Worm (Caenorhabditis elegans) whole organism, midembryonic: ENCODE measurements around the gene xbx-4.

Experiments
- T22C8.4 ChIP-seq: fragments of 200-800 bp; sonication (Bioruptor generic); IDR thresholded peaks from 2 replicates; pipeline ENCODE4 v1.3.6; 2022; ENCODE audit warnings: missing genetic modification characterization, missing compliant biosample characterization
- cog-1 ChIP-seq: sonication (generic microtip); optimal IDR thresholded peaks from 2 replicates; lab custom pipeline; 2016; ENCODE audit warnings: missing genetic modification characterization, missing compliant biosample characterization
- flt-1 ChIP-seq: fragments of 200-800 bp; sonication (Bioruptor generic); IDR thresholded peaks from 2 replicates; pipeline ENCODE4 v1.3.6; 2022; ENCODE audit warnings: missing genetic modification characterization, missing compliant biosample characterization
- klf-2 ChIP-seq: fragments of 200-800 bp; sonication (Bioruptor generic); conservative IDR thresholded peaks from 2 replicates; pipeline ENCODE4 v1.3.6; 2022; ENCODE audit warnings: missing genetic modification reagents, missing genetic modification characterization, missing compliant biosample characterization
- med-1 ChIP-seq: sonication (generic microtip); optimal IDR thresholded peaks from 2 replicates; lab custom pipeline; 2017; ENCODE audit warnings: missing genetic modification characterization, mild to moderate bottlenecking, missing compliant biosample characterization, antibody characterized with exemption, missing genetic modification reagents; ENCODE audit not compliant: insufficient read depth
- ref-1 ChIP-seq: fragments of 200-800 bp; sonication (Bioruptor generic); conservative IDR thresholded peaks from 2 replicates; pipeline ENCODE4 v1.3.6; 2022; ENCODE audit warnings: missing genetic modification reagents, missing genetic modification characterization, missing compliant biosample characterization
- tab-1 ChIP-seq: fragments of 200-800 bp; sonication (Bioruptor generic); IDR thresholded peaks from 2 replicates; pipeline ENCODE4 v1.3.6; 2022; ENCODE audit warnings: missing genetic modification characterization, missing compliant biosample characterization
- ztf-23 ChIP-seq: fragments of 200-800 bp; sonication (Bioruptor generic); IDR thresholded peaks from 2 replicates; pipeline ENCODE4 v1.3.6; 2022; ENCODE audit warnings: missing genetic modification reagents, missing genetic modification characterization, missing compliant biosample characterization
- ztf-29 ChIP-seq: fragments of 200-800 bp; sonication (Bioruptor generic); IDR thresholded peaks from 2 replicates; pipeline ENCODE4 v1.3.6; 2022; ENCODE audit warnings: missing genetic modification reagents, missing genetic modification characterization, missing compliant biosample characterization

xbx-4 gene

ce11 chrIV:2114337-2114736 lies at the start of gene xbx-4:
Gene xbx-4 (plus strand): TSS chrIV:2114637.
- TF ChIP-seq flt-1 (no peak), ref-1 (no peak)

ce11 chrIV:2065895-2066294 lies 48.5 kb upstream of the xbx-4 start, which contains the start of gene arrd-26:
Gene arrd-26 (plus strand): TSS chrIV:2066195.
- TF ChIP-seq ref-1: no peak
- no peak for TF ChIP-seq flt-1
- no peak for TF ChIP-seq med-1
- TF ChIP-seq T22C8.4 (GFP tag; lab: Robert Waterston, UW): no peak

ce11 chrIV:2077159-2077835 lies 37.1 kb upstream of the xbx-4 start:
- TF ChIP-seq ref-1 (no peak), T22C8.4 (GFP tag; lab: Robert Waterston, UW) (no peak), ztf-29 (GFP tag; lab: Robert Waterston, UW) (no peak), tab-1 (GFP tag; lab: Robert Waterston, UW) (no peak), cog-1 (no peak), klf-2 (GFP tag; lab: Robert Waterston, UW) (no peak), flt-1 (no peak), ztf-23 (no peak), med-1 (no peak)

ce11 chrIV:2080340-2080739 lies 34.1 kb upstream of the xbx-4 start:
- TF ChIP-seq tab-1 (GFP tag; lab: Robert Waterston, UW): no peak
- TF ChIP-seq cog-1: no peak
- TF ChIP-seq flt-1: no peak
- no peak for TF ChIP-seq med-1
- TF ChIP-seq ztf-23: no peak
- no peak for TF ChIP-seq ztf-29 (GFP tag; lab: Robert Waterston, UW)
- no peak for TF ChIP-seq T22C8.4 (GFP tag; lab: Robert Waterston, UW)

ce11 chrIV:2083146-2083545 lies 31.3 kb upstream of the xbx-4 start:
- TF ChIP-seq tab-1 (GFP tag; lab: Robert Waterston, UW): no peak
- 0 out of 2 replicates have a peak, but pooled peaks have one; percentile 32 for TF ChIP-seq flt-1

- TF ChIP-seq ztf-29 (GFP tag; lab: Robert Waterston, UW) (no peak), med-1 (no peak), ref-1 (no peak), flt-1 (no peak), ztf-23 (no peak), tab-1 (GFP tag; lab: Robert Waterston, UW) (no peak), cog-1 (no peak), klf-2 (GFP tag; lab: Robert Waterston, UW) (no peak), T22C8.4 (GFP tag; lab: Robert Waterston, UW) (no peak)
Observed at ce11 chrIV:2083734-2084133, 30.7 kb upstream of the xbx-4 start, which contains the start of gene mca-2. Gene mca-2 (plus strand): TSS chrIV:2084034.

ce11 chrIV:2099771-2100170 lies 14.7 kb upstream of the xbx-4 start, which contains the start of gene C23H5.11:
Gene C23H5.11 (minus strand): TSS chrIV:2099871.
- TF ChIP-seq flt-1 (no peak), klf-2 (GFP tag; lab: Robert Waterston, UW) (no peak), T22C8.4 (GFP tag; lab: Robert Waterston, UW) (no peak), ztf-29 (GFP tag; lab: Robert Waterston, UW) (no peak)

- TF ChIP-seq med-1 (no peak), ztf-29 (GFP tag; lab: Robert Waterston, UW) (no peak), tab-1 (GFP tag; lab: Robert Waterston, UW) (no peak), cog-1 (no peak), T22C8.4 (GFP tag; lab: Robert Waterston, UW) (no peak), klf-2 (GFP tag; lab: Robert Waterston, UW) (no peak), ztf-23 (no peak), ref-1 (no peak), flt-1 (no peak)
Observed at ce11 chrIV:2102793-2103192, 11.6 kb upstream of the xbx-4 start, which contains the start of gene C23H5.15. Gene C23H5.15 (minus strand): TSS chrIV:2102893.

ce11 chrIV:2106708-2107107 lies 7.7 kb upstream of the xbx-4 start:
- no peak for TF ChIP-seq med-1
- TF ChIP-seq cog-1: no peak
- TF ChIP-seq tab-1 (GFP tag; lab: Robert Waterston, UW): 0 out of 2 replicates have a peak, but pooled peaks have one; percentile 7

- TF ChIP-seq med-1 (no peak), ztf-29 (GFP tag; lab: Robert Waterston, UW) (no peak), flt-1 (no peak), T22C8.4 (GFP tag; lab: Robert Waterston, UW) (no peak), ztf-23 (no peak), klf-2 (GFP tag; lab: Robert Waterston, UW) (no peak), tab-1 (GFP tag; lab: Robert Waterston, UW) (no peak), cog-1 (no peak), ref-1 (no peak)
Observed at ce11 chrIV:2111300-2111874, 3.0 kb upstream of the xbx-4 start, which contains the start of gene che-6. Gene che-6 (minus strand): TSS chrIV:2111408.

ce11 chrIV:2113362-2114056 lies 928 bp upstream of the xbx-4 start, which contains the start of gene C23H5.8:
Gene C23H5.8 (minus strand): TSS chrIV:2113412.
- TF ChIP-seq tab-1 (GFP tag; lab: Robert Waterston, UW) (no peak), ref-1 (no peak), cog-1 (no peak), flt-1 (no peak), ztf-29 (GFP tag; lab: Robert Waterston, UW) (no peak), med-1 (no peak), klf-2 (GFP tag; lab: Robert Waterston, UW) (no peak), T22C8.4 (GFP tag; lab: Robert Waterston, UW) (no peak), ztf-23 (no peak)
